Worm (Caenorhabditis elegans): ENCODE results near the gene F09E5.16.

DNA sequence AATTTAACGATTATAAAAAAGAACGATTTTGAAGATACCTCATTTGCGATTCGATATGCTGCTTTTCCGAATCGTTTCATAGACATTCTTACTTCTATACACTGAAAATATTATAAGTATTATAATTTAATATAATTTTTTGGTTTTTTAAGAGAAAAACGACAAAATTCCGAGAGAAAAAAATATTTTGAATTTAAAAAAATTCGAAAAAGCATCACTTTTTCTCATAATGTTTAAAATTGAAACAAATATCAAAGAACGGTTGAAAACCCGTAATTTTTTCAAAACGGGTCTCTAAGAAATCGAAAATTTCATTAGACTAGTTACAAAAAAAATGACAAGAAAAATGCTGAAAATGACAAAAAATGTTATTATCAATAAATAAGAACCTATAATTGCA, 30.0 kb upstream of the F09E5.16 start, which contains the start of gene pink-1:
- TF ChIP-seq W03F9.2 (tag; optimal IDR thresholded peaks at IDR 0.05) (no peak), dao-5 (tag; optimal IDR thresholded peaks at IDR 0.05) (no peak), him-1 (tag; optimal IDR thresholded peaks at IDR 0.05) (no peak)

Measured in whole organism, L4/young adult.